Worm (Caenorhabditis elegans): Measurements from ENCODE around the gene gstk-2.

DNA sequence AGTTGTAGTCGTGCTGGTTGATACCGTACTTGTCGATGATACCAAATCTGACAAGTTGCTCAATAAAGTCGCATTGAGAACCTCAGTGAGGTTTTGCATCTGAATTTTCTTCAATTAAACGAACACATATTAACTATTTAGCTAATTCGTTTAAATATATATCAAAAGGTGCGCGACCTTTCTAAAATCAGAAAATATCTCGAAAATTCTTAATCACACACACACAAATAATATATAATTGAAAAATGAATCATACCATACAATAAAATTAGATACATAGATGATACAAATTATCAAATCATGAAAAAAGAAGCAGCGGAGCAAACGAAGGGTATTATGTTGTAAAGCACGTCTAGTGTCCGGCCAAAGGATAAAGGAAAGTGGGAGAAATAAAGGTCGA lies 13.9 kb downstream of the gstk-2 start, which contains the start of gene D2024.5:
- no peak for TF ChIP-seq him-1 (tag; optimal IDR thresholded peaks at IDR 0.05)
- TF ChIP-seq W03F9.2 (tag; optimal IDR thresholded peaks at IDR 0.05): no peak
